Worm (Caenorhabditis elegans) whole organism, L3 larva: ENCODE measurements around the gene ZC196.4.

Experiments
- lin-39 ChIP-seq: fragments of 150-350 bp; optimal IDR thresholded peaks from 2 replicates; lab custom pipeline; 2018; ENCODE audit warnings: missing biosample characterization, missing genetic modification reagents, missing genetic modification characterization
- ztf-4 ChIP-seq: fragments of 150-350 bp; optimal IDR thresholded peaks from 2 replicates; lab custom pipeline; 2014; ENCODE audit warnings: missing biosample characterization, missing genetic modification characterization

DNA sequence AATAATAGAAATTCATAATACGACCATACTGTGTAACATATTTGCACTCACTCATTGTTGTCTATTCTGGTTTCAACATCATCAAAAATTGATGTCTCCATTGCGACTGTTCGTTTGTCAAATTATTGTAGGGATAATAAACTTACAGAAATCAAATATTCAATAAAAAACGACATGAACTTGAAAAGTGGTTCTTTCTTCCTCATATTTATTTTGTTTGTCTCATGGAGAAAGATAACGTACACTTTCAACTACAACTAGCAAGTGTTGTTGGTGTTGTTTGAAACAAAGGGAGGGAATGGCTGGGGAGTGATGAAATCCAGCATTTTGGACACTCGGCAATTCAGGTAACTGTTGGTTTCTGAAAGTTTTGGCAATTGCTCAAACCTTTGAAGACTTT is 33.0 kb downstream of the ZC196.4 start, which contains the start of gene B0507.9:
- TF ChIP-seq ztf-4 (tag; lab: Kevin White, UChicago) (no peak), lin-39 (tag; lab: Kevin White, UChicago) (no peak)
